Fruit fly (Drosophila melanogaster) whole organism, wandering third instar larva: ENCODE data around the gene Cp16.

ENCODE experiments used
- Abd-B ChIP-seq: fragments of >200 bp; optimal IDR thresholded peaks from 2 replicates; lab custom pipeline; 2017; ENCODE audit warnings: missing biosample characterization, missing genetic modification characterization
- CG32264 ChIP-seq: fragments of 200-800 bp; sonication (Bioruptor generic); optimal IDR thresholded peaks from 2 replicates; lab custom pipeline; 2016; ENCODE audit warnings: missing biosample characterization, missing genetic modification characterization
- CG9705 ChIP-seq: fragments of 200-800 bp; sonication (Bioruptor generic); optimal IDR thresholded peaks from 2 replicates; lab custom pipeline; 2018; ENCODE audit warnings: missing biosample characterization, mild to moderate bottlenecking, missing genetic modification characterization
- CrebA ChIP-seq: fragments of 200-800 bp; sonication (Bioruptor generic); optimal IDR thresholded peaks from 2 replicates; lab custom pipeline; 2016; ENCODE audit warnings: missing biosample characterization, mild to moderate bottlenecking, missing genetic modification characterization, borderline replicate concordance
- Dfd ChIP-seq: fragments of >200 bp; optimal IDR thresholded peaks from 2 replicates; lab custom pipeline; 2017; ENCODE audit warnings: missing biosample characterization, missing genetic modification characterization
- Dif ChIP-seq: fragments of 200-275, 200-300 bp; sonication (Bioruptor generic); optimal IDR thresholded peaks from 2 replicates; lab custom pipeline; 2018; ENCODE audit warnings: missing biosample characterization, missing genetic modification characterization; ENCODE audit not compliant: partially characterized antibody
- GATAd ChIP-seq: sonication (Bioruptor generic); optimal IDR thresholded peaks from 2 replicates; lab custom pipeline; 2016; ENCODE audit warnings: missing biosample characterization, missing genetic modification characterization
- HLH106 ChIP-seq: fragments of 200-800 bp; optimal IDR thresholded peaks from 3 replicates; lab custom pipeline; 2019; ENCODE audit warnings: missing biosample characterization, mild to moderate bottlenecking, missing genetic modification characterization, moderate library complexity
- Hnf4 ChIP-seq: fragments of 200-800 bp; sonication (Bioruptor generic); optimal IDR thresholded peaks from 2 replicates; lab custom pipeline; 2016; ENCODE audit warnings: missing biosample characterization, mild to moderate bottlenecking, missing genetic modification characterization
- Hr78 ChIP-seq: fragments of >200 bp; optimal IDR thresholded peaks from 2 replicates; lab custom pipeline; 2017; ENCODE audit warnings: missing biosample characterization, missing genetic modification characterization
- Hr83 ChIP-seq: fragments of 200-300 bp; sonication (Bioruptor generic); optimal IDR thresholded peaks from 2 replicates; lab custom pipeline; 2016; ENCODE audit warnings: missing biosample characterization, mild to moderate bottlenecking, missing genetic modification characterization, moderate library complexity; ENCODE audit not compliant: poor library complexity, severe bottlenecking
- Jra ChIP-seq: sonication (Bioruptor generic); optimal IDR thresholded peaks from 2 replicates; lab custom pipeline; 2016; ENCODE audit warnings: missing biosample characterization, missing genetic modification characterization
- Mio ChIP-seq: sonication (Bioruptor generic); optimal IDR thresholded peaks from 2 replicates; lab custom pipeline; 2016; ENCODE audit warnings: missing biosample characterization, missing genetic modification characterization
- Myc ChIP-seq: fragments of >200 bp; optimal IDR thresholded peaks from 2 replicates; lab custom pipeline; 2017
- N ChIP-seq: fragments of >200 bp; optimal IDR thresholded peaks from 2 replicates; lab custom pipeline; 2018; ENCODE audit warnings: missing biosample characterization, missing external identifiers, missing genetic modification characterization
- OdsH ChIP-seq: fragments of 200-800 bp; sonication (Bioruptor generic); optimal IDR thresholded peaks from 2 replicates; lab custom pipeline; 2016; ENCODE audit warnings: missing biosample characterization, mild to moderate bottlenecking, missing genetic modification characterization
- Rel ChIP-seq, 2 experiments: fragments of 200-800 bp; sonication (Bioruptor generic) in 1 of 2; optimal IDR thresholded peaks; 2 replicates in 1 of 2; 3 replicates in 1 of 2; lab custom pipeline; 2016 to 2019; ENCODE audit warnings: mild to moderate bottlenecking in 2 of 2, missing biosample characterization in 2 of 2, missing genetic modification characterization in 2 of 2, moderate library complexity in 1 of 2
- Sp1 ChIP-seq: fragments of 200-800 bp; sonication (Bioruptor generic); optimal IDR thresholded peaks from 3 replicates; lab custom pipeline; 2019; ENCODE audit warnings: missing biosample characterization, mild to moderate bottlenecking, missing genetic modification characterization, moderate library complexity
- Vsx2 ChIP-seq: fragments of 200-300, 225-300 bp; sonication (Bioruptor generic); optimal IDR thresholded peaks from 2 replicates; lab custom pipeline; 2018; ENCODE audit warnings: missing biosample characterization, missing genetic modification characterization; ENCODE audit not compliant: partially characterized antibody
- br ChIP-seq: fragments of 200-800 bp; sonication (Bioruptor generic); optimal IDR thresholded peaks from 2 replicates; lab custom pipeline; 2016; ENCODE audit warnings: missing biosample characterization, missing genetic modification characterization
- brk ChIP-seq: fragments of 200-800 bp; sonication (Bioruptor generic); optimal IDR thresholded peaks from 2 replicates; lab custom pipeline; 2016; ENCODE audit warnings: missing biosample characterization, mild to moderate bottlenecking, missing genetic modification characterization
- dl ChIP-seq, 2 experiments: fragments of 175-275, 200-275 bp in 1 of 2; fragments of 200-275 bp in 1 of 2; sonication (Bioruptor generic); optimal IDR thresholded peaks; lab custom pipeline; 2018; ENCODE audit warnings: mild to moderate bottlenecking in 2 of 2, missing biosample characterization in 2 of 2, missing genetic modification characterization in 2 of 2, moderate library complexity in 2 of 2; ENCODE audit not compliant: partially characterized antibody in 2 of 2, insufficient read depth in 1 of 2
- dmrt93B ChIP-seq: fragments of 200-800 bp; sonication (Bioruptor generic); optimal IDR thresholded peaks from 2 replicates; lab custom pipeline; 2018; ENCODE audit warnings: missing biosample characterization, mild to moderate bottlenecking, missing genetic modification characterization
- dsf ChIP-seq: sonication (Bioruptor generic); optimal IDR thresholded peaks from 2 replicates; lab custom pipeline; 2016; ENCODE audit warnings: missing biosample characterization, missing genetic modification characterization, borderline replicate concordance
- ey ChIP-seq: fragments of 200-800 bp; sonication (Bioruptor generic); optimal IDR thresholded peaks from 2 replicates; lab custom pipeline; 2016; ENCODE audit warnings: missing biosample characterization, missing genetic modification characterization
- foxo ChIP-seq, 2 experiments: fragments of 200-800 bp; sonication (Bioruptor generic); optimal IDR thresholded peaks; 2 replicates in 1 of 2; 3 replicates in 1 of 2; lab custom pipeline; 2016 to 2017; ENCODE audit warnings: missing biosample characterization in 2 of 2, missing genetic modification characterization in 2 of 2
- fru ChIP-seq: fragments of 200-800 bp; sonication (Bioruptor generic); optimal IDR thresholded peaks from 3 replicates; lab custom pipeline; 2016; ENCODE audit warnings: missing biosample characterization, mild to moderate bottlenecking, missing genetic modification characterization
- h ChIP-seq: fragments of 200-800 bp; sonication (Bioruptor generic); optimal IDR thresholded peaks from 3 replicates; lab custom pipeline; 2016; ENCODE audit warnings: missing biosample characterization, mild to moderate bottlenecking, missing genetic modification characterization
- jim ChIP-seq: fragments of 175-275, 200-325 bp; sonication (Bioruptor generic); optimal IDR thresholded peaks from 2 replicates; lab custom pipeline; 2016; ENCODE audit warnings: missing biosample characterization, mild to moderate bottlenecking, missing genetic modification characterization
- lola ChIP-seq: fragments of >200 bp; optimal IDR thresholded peaks from 2 replicates; lab custom pipeline; 2017; ENCODE audit warnings: missing biosample characterization, missing genetic modification characterization
- pan ChIP-seq: fragments of >200 bp; optimal IDR thresholded peaks from 2 replicates; lab custom pipeline; 2017
- psq ChIP-seq: fragments of 200-800 bp; sonication (Bioruptor generic); optimal IDR thresholded peaks from 3 replicates; lab custom pipeline; 2017; ENCODE audit warnings: missing biosample characterization, mild to moderate bottlenecking, missing genetic modification characterization, moderate library complexity
- rgr ChIP-seq: fragments of 200-800 bp; sonication (Bioruptor generic); optimal IDR thresholded peaks from 3 replicates; lab custom pipeline; 2016; ENCODE audit warnings: missing biosample characterization, mild to moderate bottlenecking, missing genetic modification characterization
- sage ChIP-seq: fragments of 200-800 bp; sonication (Bioruptor generic); optimal IDR thresholded peaks from 2 replicates; lab custom pipeline; 2016; ENCODE audit warnings: missing biosample characterization, mild to moderate bottlenecking, missing genetic modification characterization
- sv ChIP-seq: fragments of 200-800 bp; sonication (Bioruptor generic); optimal IDR thresholded peaks from 3 replicates; lab custom pipeline; 2016; ENCODE audit warnings: missing biosample characterization, missing genetic modification characterization
- tai ChIP-seq: sonication (Bioruptor generic); optimal IDR thresholded peaks from 2 replicates; lab custom pipeline; 2016; ENCODE audit warnings: missing biosample characterization, missing genetic modification characterization
- usp ChIP-seq: fragments of >200 bp; optimal IDR thresholded peaks from 2 replicates; lab custom pipeline; 2017; ENCODE audit warnings: missing biosample characterization, missing genetic modification characterization
- woc ChIP-seq: sonication (Bioruptor generic); optimal IDR thresholded peaks from 2 replicates; lab custom pipeline; 2016; ENCODE audit warnings: missing biosample characterization, mild to moderate bottlenecking, missing genetic modification characterization

Gene Cp16

DNA sequence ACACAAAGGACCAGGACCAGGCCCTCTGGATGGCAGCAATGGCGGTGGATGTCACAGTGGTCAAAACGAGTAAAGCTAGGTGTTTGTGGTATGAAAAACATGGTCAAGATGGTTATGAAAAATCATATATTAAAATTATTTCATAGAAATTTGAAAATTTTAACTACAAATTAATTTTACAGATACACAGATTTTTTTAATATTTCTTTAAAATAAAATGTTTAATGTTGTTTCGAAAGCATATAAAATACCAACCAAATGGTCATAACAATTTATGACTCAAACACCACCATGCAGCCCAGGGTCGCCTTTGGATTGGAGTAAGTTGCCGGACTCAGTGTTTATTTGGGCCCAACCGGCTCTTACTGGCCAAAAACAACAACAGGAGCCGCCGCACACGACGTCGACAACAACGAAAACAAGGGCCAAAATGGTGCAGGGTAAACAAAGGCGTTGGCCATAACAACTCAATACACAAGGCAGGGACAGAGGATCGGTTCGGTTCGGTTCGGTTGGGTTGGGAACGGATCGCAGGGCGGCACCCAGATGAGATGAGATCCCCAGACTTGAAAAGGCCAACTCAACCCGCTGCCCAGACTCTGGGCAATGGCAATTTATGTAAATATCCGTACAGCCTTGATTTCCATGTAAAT lies 29.9 kb upstream of the Cp16 start:
- peak; percentile 10 for TF ChIP-seq dsf
- no peak for TF ChIP-seq sv
- no peak for TF ChIP-seq Dif (GFP tag; lab: Kevin White, UChicago)
- TF ChIP-seq usp (GFP tag; lab: Kevin White, UChicago) = no peak
- TF ChIP-seq lola (GFP tag; lab: Kevin White, UChicago) = no peak
- peak; percentile 3 for TF ChIP-seq tai (GFP tag; lab: Kevin White, UChicago)
- peak; percentile 54 for TF ChIP-seq woc (GFP tag; lab: Kevin White, UChicago)
- no peak for TF ChIP-seq Myc (lab: Kevin White, UChicago)
- peak; percentile 60 for TF ChIP-seq Rel (GFP tag; optimal IDR thresholded peaks at IDR 0.05; lab: Kevin White, UChicago)
- TF ChIP-seq Rel (tag; optimal IDR thresholded peaks at IDR 0.05; lab: Kevin White, UChicago) = no peak
- peak; percentile 22 for TF ChIP-seq rgr (GFP tag; lab: Kevin White, UChicago)
- peak in 1 of 2 experiments; percentile 74 for TF ChIP-seq foxo (GFP tag; optimal IDR thresholded peaks at IDR 0.05; lab: Kevin White, UChicago)
- peak; percentile 13 for TF ChIP-seq CG9705 (GFP tag; lab: Kevin White, UChicago)
- peak; percentile 74 for TF ChIP-seq fru (GFP tag; lab: Kevin White, UChicago)
- no peak for TF ChIP-seq GATAd (GFP tag; lab: Kevin White, UChicago)
- TF ChIP-seq CrebA (GFP tag; lab: Kevin White, UChicago) = no peak
- TF ChIP-seq Hr83 (GFP tag; lab: Kevin White, UChicago) = peak; percentile 96
- peak; percentile 60 for TF ChIP-seq Vsx2 (GFP tag; lab: Kevin White, UChicago)
- peak; percentile 21 for TF ChIP-seq CG32264
- TF ChIP-seq OdsH (GFP tag; lab: Kevin White, UChicago) = peak; percentile 55
- no peak for TF ChIP-seq dl (GFP tag; optimal IDR thresholded peaks at IDR 0.05; lab: Kevin White, UChicago; ENCODE audit: insufficient read depth in 1 of 2, partially characterized antibody in 2 of 2)
- TF ChIP-seq Abd-B (GFP tag; lab: Kevin White, UChicago) = no peak
- peak; percentile 8 for TF ChIP-seq sage (GFP tag; lab: Kevin White, UChicago)
- TF ChIP-seq dmrt93B (GFP tag; lab: Kevin White, UChicago) = peak; percentile 42
- peak; percentile 48 for TF ChIP-seq brk (GFP tag; lab: Kevin White, UChicago)
- TF ChIP-seq h = peak; percentile 27
- no peak for TF ChIP-seq Hr78 (GFP tag; lab: Kevin White, UChicago)
- TF ChIP-seq Hnf4 (GFP tag; lab: Kevin White, UChicago) = peak; percentile 38
- TF ChIP-seq ey (GFP tag; lab: Kevin White, UChicago) = no peak
- no peak for TF ChIP-seq Jra (GFP tag; lab: Kevin White, UChicago)
- no peak for TF ChIP-seq Mio (GFP tag; lab: Kevin White, UChicago)
- no peak for TF ChIP-seq N
- TF ChIP-seq Dfd (GFP tag; lab: Kevin White, UChicago) = no peak
- peak; percentile 57 for TF ChIP-seq psq (GFP tag; lab: Kevin White, UChicago)
- TF ChIP-seq br (GFP tag; lab: Kevin White, UChicago) = no peak
- TF ChIP-seq Sp1 (GFP tag; lab: Kevin White, UChicago) = peak; percentile 72
- peak; percentile 72 for TF ChIP-seq HLH106
- TF ChIP-seq jim (GFP tag; lab: Kevin White, UChicago) = peak; percentile 61
- TF ChIP-seq pan = no peak

DNA sequence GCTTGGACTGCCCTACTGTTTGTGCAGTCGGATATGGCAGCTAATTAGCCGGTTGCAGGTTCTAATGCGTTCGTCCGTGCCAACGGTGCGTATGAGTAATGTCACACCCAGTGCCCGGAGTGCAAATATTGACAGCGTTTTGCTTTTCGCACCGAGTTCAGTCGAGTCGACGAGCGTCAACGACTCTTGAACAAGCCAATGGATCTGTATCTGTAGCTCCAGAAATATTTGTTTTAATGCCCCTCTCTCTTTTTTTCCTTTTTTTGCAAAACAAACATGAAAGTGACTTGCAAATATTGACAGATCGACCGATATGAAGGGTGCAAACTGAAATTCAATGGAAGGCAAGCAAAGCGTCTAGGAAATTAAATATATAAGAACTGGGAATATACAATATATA lies 29.3 kb upstream of the Cp16 start:
- TF ChIP-seq psq (GFP tag; lab: Kevin White, UChicago) = peak; percentile 83
- no peak for TF ChIP-seq Myc (lab: Kevin White, UChicago)
- TF ChIP-seq CrebA (GFP tag; lab: Kevin White, UChicago) = peak; percentile 50
- TF ChIP-seq dsf = peak; percentile 93
- TF ChIP-seq Sp1 (GFP tag; lab: Kevin White, UChicago) = peak; percentile 85
- peak; percentile 88 for TF ChIP-seq sage (GFP tag; lab: Kevin White, UChicago)
- no peak for TF ChIP-seq Vsx2 (GFP tag; lab: Kevin White, UChicago)
- TF ChIP-seq Abd-B (GFP tag; lab: Kevin White, UChicago) = no peak
- peak; percentile 91 for TF ChIP-seq br (GFP tag; lab: Kevin White, UChicago)
- peak; percentile 65 for TF ChIP-seq HLH106
- TF ChIP-seq ey (GFP tag; lab: Kevin White, UChicago) = peak; percentile 68
- TF ChIP-seq rgr (GFP tag; lab: Kevin White, UChicago) = peak; percentile 98
- TF ChIP-seq brk (GFP tag; lab: Kevin White, UChicago) = peak; percentile 93
- no peak for TF ChIP-seq dl (GFP tag; optimal IDR thresholded peaks at IDR 0.05; lab: Kevin White, UChicago; ENCODE audit: insufficient read depth in 1 of 2, partially characterized antibody in 2 of 2)
- peak; percentile 83 for TF ChIP-seq Rel (GFP tag; optimal IDR thresholded peaks at IDR 0.05; lab: Kevin White, UChicago)
- peak; percentile 71 for TF ChIP-seq Rel (tag; optimal IDR thresholded peaks at IDR 0.05; lab: Kevin White, UChicago)
- TF ChIP-seq GATAd (GFP tag; lab: Kevin White, UChicago) = peak; percentile 91
- TF ChIP-seq N = no peak
- peak; percentile 100 for TF ChIP-seq Hr83 (GFP tag; lab: Kevin White, UChicago)
- peak; percentile 78 for TF ChIP-seq dmrt93B (GFP tag; lab: Kevin White, UChicago)
- TF ChIP-seq CG9705 (GFP tag; lab: Kevin White, UChicago) = peak; percentile 83
- TF ChIP-seq fru (GFP tag; lab: Kevin White, UChicago) = peak; percentile 80
- peak; percentile 97 for TF ChIP-seq OdsH (GFP tag; lab: Kevin White, UChicago)
- peak; percentile 97 for TF ChIP-seq h
- no peak for TF ChIP-seq lola (GFP tag; lab: Kevin White, UChicago)
- peak; percentile 28 for TF ChIP-seq woc (GFP tag; lab: Kevin White, UChicago)
- TF ChIP-seq Dfd (GFP tag; lab: Kevin White, UChicago) = no peak
- TF ChIP-seq foxo (GFP tag; optimal IDR thresholded peaks at IDR 0.05; lab: Kevin White, UChicago) = peak in 1 of 2 experiments; percentile 84
- TF ChIP-seq CG32264 = peak; percentile 89
- TF ChIP-seq Jra (GFP tag; lab: Kevin White, UChicago) = peak; percentile 90
- TF ChIP-seq Mio (GFP tag; lab: Kevin White, UChicago) = peak; percentile 66
- TF ChIP-seq Hnf4 (GFP tag; lab: Kevin White, UChicago) = peak; percentile 97
- TF ChIP-seq tai (GFP tag; lab: Kevin White, UChicago) = peak; percentile 91
- TF ChIP-seq jim (GFP tag; lab: Kevin White, UChicago) = peak; percentile 97
